Worm (Caenorhabditis elegans) whole organism, L3 larva: ENCODE data around the gene znfx-1.
A peak's percentile ranks its signal among the peaks of the same experiment; 100 is the strongest.

Experiments
- ZK546.5 ChIP-seq: sonication (generic microtip); optimal IDR thresholded peaks from 2 replicates; lab custom pipeline; 2017; ENCODE audit warnings: missing biosample characterization, missing genetic modification characterization
- ama-1 ChIP-seq: fragments of 150-350 bp; optimal IDR thresholded peaks from 2 replicates; lab custom pipeline; 2018
- ceh-16 ChIP-seq: sonication (generic microtip); optimal IDR thresholded peaks from 2 replicates; lab custom pipeline; 2017; ENCODE audit warnings: missing biosample characterization, missing genetic modification characterization
- ceh-82 ChIP-seq: fragments of 150-350 bp; optimal IDR thresholded peaks from 2 replicates; lab custom pipeline; 2014; ENCODE audit warnings: missing biosample characterization, missing genetic modification characterization
- daf-12 ChIP-seq: fragments of 150-350 bp; optimal IDR thresholded peaks from 2 replicates; lab custom pipeline; 2014; ENCODE audit warnings: missing biosample characterization, missing genetic modification reagents, missing genetic modification characterization
- egl-5 ChIP-seq: fragments of 150-350 bp; optimal IDR thresholded peaks from 2 replicates; lab custom pipeline; 2017; ENCODE audit warnings: missing biosample characterization, missing genetic modification reagents, missing genetic modification characterization, inconsistent platforms
- elt-1 ChIP-seq: fragments of 150-350 bp; optimal IDR thresholded peaks from 2 replicates; lab custom pipeline; 2014; ENCODE audit warnings: missing biosample characterization, missing genetic modification characterization
- elt-2 ChIP-seq: sonication (generic microtip); optimal IDR thresholded peaks from 2 replicates; lab custom pipeline; 2016; ENCODE audit warnings: missing genetic modification reagents, mild to moderate bottlenecking, missing genetic modification characterization, missing compliant biosample characterization
- elt-3 ChIP-seq, 3 experiments: fragments of 150-350 bp in 1 of 3; sonication (generic microtip) in 2 of 3; optimal IDR thresholded peaks; 2 replicates in 2 of 3; 4 replicates in 1 of 3; lab custom pipeline; 2014 to 2017; ENCODE audit warnings: missing biosample characterization in 3 of 3, missing genetic modification characterization in 3 of 3
- eor-1 ChIP-seq, 2 experiments: fragments of 150-350 bp; optimal IDR thresholded peaks; 2 replicates each; lab custom pipeline; 2014 to 2018; ENCODE audit warnings: missing biosample characterization in 2 of 2, missing genetic modification characterization in 2 of 2
- fkh-2 ChIP-seq: fragments of 150-350 bp; optimal IDR thresholded peaks from 2 replicates; lab custom pipeline; 2014; ENCODE audit warnings: missing biosample characterization, missing genetic modification reagents, missing genetic modification characterization
- fos-1 ChIP-seq: fragments of 150-350 bp; optimal IDR thresholded peaks from 2 replicates; lab custom pipeline; 2014; ENCODE audit warnings: missing biosample characterization, missing genetic modification characterization
- hmg-11 ChIP-seq: sonication (generic microtip); optimal IDR thresholded peaks from 2 replicates; lab custom pipeline; 2016; ENCODE audit warnings: missing genetic modification characterization, missing compliant biosample characterization
- lin-15B ChIP-seq: fragments of 150-350 bp; optimal IDR thresholded peaks from 2 replicates; lab custom pipeline; 2014; ENCODE audit warnings: missing biosample characterization, missing genetic modification characterization
- lin-39 ChIP-seq: fragments of 150-350 bp; optimal IDR thresholded peaks from 2 replicates; lab custom pipeline; 2018; ENCODE audit warnings: missing biosample characterization, missing genetic modification reagents, missing genetic modification characterization
- nfya-1 ChIP-seq: sonication (generic microtip); optimal IDR thresholded peaks from 2 replicates; lab custom pipeline; 2017; ENCODE audit warnings: missing genetic modification characterization, mild to moderate bottlenecking, missing compliant biosample characterization, antibody characterized with exemption, moderate library complexity; ENCODE audit not compliant: insufficient read depth
- nhr-11 ChIP-seq: fragments of 150-350 bp; optimal IDR thresholded peaks from 2 replicates; lab custom pipeline; 2014; ENCODE audit warnings: missing biosample characterization, missing genetic modification characterization
- nhr-23 ChIP-seq: fragments of 150-350 bp; optimal IDR thresholded peaks from 2 replicates; lab custom pipeline; 2014; ENCODE audit warnings: missing biosample characterization, missing genetic modification reagents, missing genetic modification characterization
- nhr-25 ChIP-seq: sonication (generic microtip); optimal IDR thresholded peaks from 2 replicates; lab custom pipeline; 2017; ENCODE audit warnings: missing biosample characterization, missing genetic modification characterization
- nhr-43 ChIP-seq: sonication (generic microtip); optimal IDR thresholded peaks from 2 replicates; lab custom pipeline; 2016; ENCODE audit warnings: mild to moderate bottlenecking, missing genetic modification characterization, missing compliant biosample characterization; ENCODE audit not compliant: poor library complexity, severe bottlenecking
- nhr-67 ChIP-seq: fragments of 150-350 bp; optimal IDR thresholded peaks from 2 replicates; lab custom pipeline; 2014; ENCODE audit warnings: missing biosample characterization, missing genetic modification characterization
- nhr-76 ChIP-seq: fragments of 150-350 bp; sonication (generic microtip); optimal IDR thresholded peaks from 5 replicates; lab custom pipeline; 2014; ENCODE audit warnings: missing biosample characterization, missing genetic modification characterization
- nhr-77 ChIP-seq: fragments of 150-350 bp; optimal IDR thresholded peaks from 2 replicates; lab custom pipeline; 2014; ENCODE audit warnings: missing biosample characterization, missing genetic modification characterization
- pha-4 ChIP-seq: fragments of 150-350 bp; optimal IDR thresholded peaks from 2 replicates; lab custom pipeline; 2014; ENCODE audit warnings: missing biosample characterization, missing genetic modification reagents, missing genetic modification characterization
- pqm-1 ChIP-seq: fragments of 150-350 bp; optimal IDR thresholded peaks from 2 replicates; lab custom pipeline; 2017; ENCODE audit warnings: missing biosample characterization, missing genetic modification characterization, inconsistent platforms
- sea-2 ChIP-seq: fragments of 150-350 bp; sonication (generic microtip); optimal IDR thresholded peaks from 4 replicates; lab custom pipeline; 2014; ENCODE audit warnings: missing biosample characterization, missing genetic modification reagents, missing genetic modification characterization
- skn-1 ChIP-seq: fragments of 150-350 bp; optimal IDR thresholded peaks from 2 replicates; lab custom pipeline; 2014; ENCODE audit warnings: missing biosample characterization, missing genetic modification characterization
- snpc-4 ChIP-seq: fragments of 150-350 bp; optimal IDR thresholded peaks from 2 replicates; lab custom pipeline; 2014; ENCODE audit warnings: missing biosample characterization, missing genetic modification characterization
- unc-62 ChIP-seq: fragments of 150-350 bp; sonication (generic microtip); optimal IDR thresholded peaks from 4 replicates; lab custom pipeline; 2014; ENCODE audit warnings: missing biosample characterization, missing genetic modification reagents, missing genetic modification characterization
- ztf-11 ChIP-seq: fragments of 150-350 bp; optimal IDR thresholded peaks from 2 replicates; lab custom pipeline; 2014; ENCODE audit warnings: missing biosample characterization, missing genetic modification characterization

The znfx-1 gene

DNA sequence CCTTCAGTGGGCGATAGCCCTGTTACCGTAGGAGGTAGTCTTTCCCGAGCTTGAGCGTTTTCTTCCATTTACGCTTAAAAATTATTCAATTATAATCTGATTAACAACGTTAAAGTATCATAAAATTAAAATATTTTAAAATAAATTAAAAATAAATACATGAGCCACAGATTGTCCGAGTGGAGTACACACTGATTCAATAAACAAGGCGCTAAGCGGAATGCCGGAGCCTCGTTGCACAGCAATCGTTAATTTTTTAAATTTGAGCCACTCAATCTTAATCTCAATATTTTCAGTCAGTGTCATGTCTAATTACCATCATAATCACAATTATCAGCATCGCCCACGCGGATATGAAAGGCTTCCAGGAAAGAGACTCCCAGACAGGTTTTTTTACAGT lies 36.4 kb upstream of the znfx-1 start, which contains the start of the genes sec-5 and pir-1:
TSS of gene sec-5 (minus strand) at position 73 of the 400 bp plus-strand sequence.
TSS of gene pir-1 (plus strand) at position 221 of the 400 bp plus-strand sequence.
- TF ChIP-seq egl-5 (tag; lab: Kevin White, UChicago) = peak; percentile 40
- TF ChIP-seq elt-2 (tag; lab: Kevin White, UChicago) = peak; percentile 16
- TF ChIP-seq pha-4 = peak; percentile 82
- peak; percentile 48 for TF ChIP-seq lin-39 (tag; lab: Kevin White, UChicago)
- TF ChIP-seq lin-15B = peak; percentile 58
- no peak for TF ChIP-seq nhr-43 (tag; lab: Kevin White, UChicago)
- no peak for TF ChIP-seq nhr-67 (tag; lab: Kevin White, UChicago)
- no peak for TF ChIP-seq eor-1 (tag; optimal IDR thresholded peaks at IDR 0.05; lab: Kevin White, UChicago)
- peak; percentile 23 for TF ChIP-seq hmg-11 (tag; lab: Kevin White, UChicago)
- TF ChIP-seq unc-62 (GFP tag; lab: Kevin White, UChicago) = no peak
- peak; percentile 45 for TF ChIP-seq nfya-1 (tag; lab: Kevin White, UChicago)
- TF ChIP-seq nhr-76 (tag; lab: Kevin White, UChicago) = no peak
- TF ChIP-seq fkh-2 = no peak

DNA sequence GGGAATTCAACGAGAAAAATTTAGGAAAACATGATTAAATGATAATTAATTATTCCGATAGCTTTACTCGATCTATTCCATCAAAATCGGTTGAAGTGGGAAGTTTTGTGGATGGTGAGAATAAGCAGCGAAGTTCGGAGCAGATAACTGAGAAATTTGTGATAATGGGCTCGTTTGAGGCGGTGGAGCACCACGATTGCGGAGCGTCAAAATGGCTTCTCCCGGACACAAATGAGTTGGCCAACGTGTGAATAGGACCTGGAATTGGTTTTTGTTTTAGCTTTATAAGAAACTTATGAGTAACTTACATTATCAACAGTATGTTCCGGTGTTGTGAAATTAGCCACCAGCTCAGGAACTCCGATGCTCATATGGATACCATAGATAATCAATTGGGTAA lies 34.6 kb upstream of the znfx-1 start:
- TF ChIP-seq nhr-43 (tag; lab: Kevin White, UChicago) = no peak
- no peak for TF ChIP-seq nfya-1 (tag; lab: Kevin White, UChicago)
- TF ChIP-seq skn-1 (tag; lab: Kevin White, UChicago) = no peak
- no peak for TF ChIP-seq daf-12
- TF ChIP-seq sea-2 (GFP tag; lab: Kevin White, UChicago) = no peak
- TF ChIP-seq lin-39 (tag; lab: Kevin White, UChicago) = no peak
- no peak for TF ChIP-seq elt-2 (tag; lab: Kevin White, UChicago)
- no peak for TF ChIP-seq snpc-4
- no peak for TF ChIP-seq lin-15B
- TF ChIP-seq nhr-11 (tag; lab: Kevin White, UChicago) = no peak
- no peak for TF ChIP-seq ZK546.5 (tag; lab: Kevin White, UChicago)
- no peak for TF ChIP-seq unc-62 (GFP tag; lab: Kevin White, UChicago)
- no peak for TF ChIP-seq fos-1 (tag; lab: Kevin White, UChicago)
- TF ChIP-seq nhr-67 (tag; lab: Kevin White, UChicago) = no peak
- TF ChIP-seq ama-1 (lab: Kevin White, UChicago) = no peak
- TF ChIP-seq egl-5 (tag; lab: Kevin White, UChicago) = no peak
- no peak for TF ChIP-seq nhr-77 (tag; lab: Kevin White, UChicago)
- no peak for TF ChIP-seq ztf-11
- no peak for TF ChIP-seq ceh-16 (tag; lab: Kevin White, UChicago)

DNA sequence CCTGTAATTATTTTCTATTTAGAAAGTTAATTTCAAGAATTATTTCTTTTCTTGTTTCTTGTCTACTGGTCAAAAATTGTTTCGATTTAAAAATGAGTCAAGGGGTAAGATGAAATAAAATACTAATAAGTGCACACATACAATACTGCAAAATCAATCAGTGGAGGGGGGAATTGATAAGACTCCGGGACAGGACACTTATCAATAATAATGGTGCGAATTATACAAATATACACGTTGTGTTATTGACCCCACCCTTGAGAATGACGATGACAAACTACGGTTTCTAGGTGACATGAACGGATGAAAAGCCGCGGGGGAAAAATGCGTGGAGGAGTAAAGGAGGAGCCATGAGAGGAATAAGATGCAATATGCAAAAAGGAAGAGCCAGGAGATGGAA lies 32.3 kb upstream of the znfx-1 start:
- TF ChIP-seq elt-2 (tag; lab: Kevin White, UChicago) (peak; percentile 60), pqm-1 (tag; lab: Kevin White, UChicago) (peak; percentile 51), pha-4 (peak; percentile 48), fkh-2 (no peak)

DNA sequence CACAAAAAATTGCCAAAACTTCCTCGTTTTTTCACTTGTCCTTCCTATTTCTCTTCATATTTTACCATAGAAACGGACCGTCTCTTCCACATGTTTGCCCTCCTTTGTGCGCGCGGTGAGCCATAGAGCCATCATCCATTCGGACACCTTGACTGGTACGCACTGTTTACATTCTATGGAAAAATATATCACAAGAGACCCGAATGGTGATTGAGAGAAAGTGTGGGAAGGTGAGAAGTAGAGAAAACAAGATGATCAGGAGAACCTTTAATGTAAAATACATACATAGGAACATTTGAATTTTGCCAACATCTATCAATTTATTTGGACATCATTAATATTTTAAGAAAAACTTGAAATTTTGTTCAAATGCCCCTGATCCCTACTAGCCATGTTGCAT lies 27.5 kb upstream of the znfx-1 start:
- TF ChIP-seq fkh-2 (no peak), lin-15B (no peak), pha-4 (peak; percentile 95)

DNA sequence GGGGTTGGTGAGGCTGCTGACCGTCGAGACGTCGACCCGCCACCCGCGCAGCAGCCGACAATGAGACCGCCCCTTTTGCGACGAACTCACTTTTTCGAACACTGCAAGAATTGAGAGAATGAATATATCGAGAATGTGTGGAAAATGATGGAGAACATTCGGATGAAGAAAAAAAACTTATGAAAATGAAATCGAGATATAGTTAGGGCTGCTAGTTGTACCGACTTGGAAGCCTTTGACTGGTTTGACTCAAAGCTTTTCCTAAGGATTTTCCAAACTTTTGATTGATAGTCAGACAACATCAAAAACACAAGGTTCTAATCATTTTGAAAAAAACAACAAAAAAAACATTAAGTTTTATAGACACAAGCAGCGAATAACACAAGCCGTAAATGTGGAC lies 25.1 kb upstream of the znfx-1 start, which contains the start of gene sym-2:
TSS of gene sym-2 (minus strand) at position 101 of the 400 bp plus-strand sequence.
- TF ChIP-seq ceh-82 (tag; lab: Kevin White, UChicago) (no peak), nhr-23 (peak; percentile 40), elt-3 (tag; optimal IDR thresholded peaks at IDR 0.05; lab: Kevin White, UChicago) (no peak), nhr-25 (peak; percentile 23)

DNA sequence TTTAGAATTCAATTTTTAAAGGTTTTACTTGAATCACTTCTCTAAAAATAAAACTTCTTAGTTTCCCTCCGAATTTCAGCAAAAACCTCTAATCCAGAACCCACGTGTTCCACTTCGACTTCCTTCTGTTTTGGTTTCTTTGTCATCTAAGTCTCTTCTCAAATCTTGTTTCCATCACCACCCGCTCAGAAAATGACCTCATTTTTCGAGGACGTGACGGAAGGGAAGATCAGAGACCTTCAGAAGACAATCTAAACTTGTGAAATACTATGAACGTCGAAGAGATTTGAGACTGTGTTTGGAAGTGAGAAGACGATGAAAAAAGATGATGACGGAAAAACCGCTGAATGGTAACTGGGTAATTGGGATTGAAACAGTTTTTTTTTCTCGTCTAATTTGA lies 23.8 kb upstream of the znfx-1 start:
- TF ChIP-seq nhr-23 = peak; percentile 83
- no peak for TF ChIP-seq ZK546.5 (tag; lab: Kevin White, UChicago)
- TF ChIP-seq elt-1 (tag; lab: Kevin White, UChicago) = peak; percentile 1
- TF ChIP-seq nhr-25 = peak; percentile 75
